Fruit fly (Drosophila melanogaster) whole organism, adult: Measurements from ENCODE around the gene CG46458.

Experiments used
- CG11617 ChIP-seq: fragments of 200-800 bp; sonication (Bioruptor generic); optimal IDR thresholded peaks from 2 replicates; lab custom pipeline; 2017; ENCODE audit warnings: mild to moderate bottlenecking, missing biosample characterization, missing genetic modification reagents, missing genetic modification characterization
- CG12768 ChIP-seq: fragments of 200-800 bp; sonication (Bioruptor generic); optimal IDR thresholded peaks from 2 replicates; lab custom pipeline; 2017; ENCODE audit warnings: missing biosample characterization, missing genetic modification characterization, mild to moderate bottlenecking, moderate library complexity, missing genetic modification reagents
- CG33017 ChIP-seq: fragments of 200-800 bp; sonication (Bioruptor generic); optimal IDR thresholded peaks from 2 replicates; lab custom pipeline; 2018; ENCODE audit warnings: missing biosample characterization, mild to moderate bottlenecking, missing genetic modification characterization, moderate library complexity
- CG5204 ChIP-seq: fragments of 200-800 bp; sonication (Bioruptor generic); optimal IDR thresholded peaks from 2 replicates; lab custom pipeline; 2016; ENCODE audit warnings: missing biosample characterization, missing genetic modification characterization
- CG7045 ChIP-seq: fragments of 200-800 bp; sonication (Bioruptor generic); optimal IDR thresholded peaks from 2 replicates; lab custom pipeline; 2017; ENCODE audit warnings: missing biosample characterization, mild to moderate bottlenecking, missing genetic modification characterization
- Clk ChIP-seq: fragments of 200-800 bp; sonication (Bioruptor generic); optimal IDR thresholded peaks from 2 replicates; lab custom pipeline; 2017; ENCODE audit warnings: missing biosample characterization, missing genetic modification characterization
- Crg-1 ChIP-seq: fragments of 200-800 bp; sonication (Bioruptor generic); optimal IDR thresholded peaks from 2 replicates; lab custom pipeline; 2016; ENCODE audit warnings: missing biosample characterization, missing genetic modification characterization
- Mnt ChIP-seq: fragments of 200-800 bp; sonication (Bioruptor generic); optimal IDR thresholded peaks from 2 replicates; lab custom pipeline; 2016; ENCODE audit warnings: missing biosample characterization, mild to moderate bottlenecking, missing genetic modification characterization
- bab1 ChIP-seq: fragments of 200-800 bp; sonication (Bioruptor generic); optimal IDR thresholded peaks from 3 replicates; lab custom pipeline; 2019; ENCODE audit warnings: missing biosample characterization, mild to moderate bottlenecking, missing genetic modification characterization, moderate library complexity
- cic ChIP-seq: fragments of 200-800 bp; sonication (Bioruptor generic); optimal IDR thresholded peaks from 2 replicates; lab custom pipeline; 2017; ENCODE audit warnings: missing biosample characterization, mild to moderate bottlenecking, missing genetic modification characterization, moderate library complexity
- kay ChIP-seq: fragments of 200-800 bp; sonication (Bioruptor generic); peaks from one replicate; lab custom pipeline; 2016; ENCODE audit warnings: missing biosample characterization, missing genetic modification characterization, borderline replicate concordance
- tj ChIP-seq: fragments of 200-800 bp; sonication (Bioruptor generic); optimal IDR thresholded peaks from 3 replicates; lab custom pipeline; 2017; ENCODE audit warnings: missing biosample characterization, mild to moderate bottlenecking, missing genetic modification characterization, moderate library complexity
- toe ChIP-seq: fragments of 200-800 bp; sonication (Bioruptor generic); optimal IDR thresholded peaks from 2 replicates; lab custom pipeline; 2016; ENCODE audit warnings: missing biosample characterization, missing genetic modification characterization

- TF ChIP-seq Mnt: no peak
- TF ChIP-seq CG7045 (GFP tag; lab: Kevin White, UChicago): no peak
- no peak for TF ChIP-seq CG33017 (tag; lab: Kevin White, UChicago)
- TF ChIP-seq Clk: no peak
- no peak for TF ChIP-seq CG12768 (GFP tag; lab: Kevin White, UChicago)
- TF ChIP-seq CG11617 (GFP tag; lab: Kevin White, UChicago): no peak
- TF ChIP-seq bab1 (GFP tag; lab: Kevin White, UChicago): no peak
- no peak for TF ChIP-seq tj (GFP tag; lab: Kevin White, UChicago)
- no peak for TF ChIP-seq kay (GFP tag; lab: Kevin White, UChicago)
- TF ChIP-seq cic (GFP tag; lab: Kevin White, UChicago): no peak
- no peak for TF ChIP-seq CG5204 (GFP tag; lab: Kevin White, UChicago)
- no peak for TF ChIP-seq Crg-1
- no peak for TF ChIP-seq toe
Observed at dm6 chr3R:6990877-6991276, 32.7 kb upstream of the CG46458 start.
